Worm (Caenorhabditis elegans) whole organism, mixed stage, embryonic: Measurements from ENCODE around the gene C03B8.3.

ENCODE experiments used
- elt-1 ChIP-seq: sonication (generic microtip); optimal IDR thresholded peaks from 2 replicates; lab custom pipeline; 2017; ENCODE audit warnings: missing genetic modification characterization, mild to moderate bottlenecking, missing compliant biosample characterization, antibody characterized with exemption, moderate library complexity, borderline replicate concordance; ENCODE audit not compliant: insufficient read depth
- lin-13 ChIP-seq: fragments of 150-350 bp; optimal IDR thresholded peaks from 2 replicates; lab custom pipeline; 2014; ENCODE audit warnings: missing biosample characterization, missing genetic modification characterization
- nhr-237 ChIP-seq: fragments of 150-350 bp; optimal IDR thresholded peaks from 2 replicates; lab custom pipeline; 2014; ENCODE audit warnings: missing biosample characterization, missing genetic modification characterization
- nhr-76 ChIP-seq: sonication (generic microtip); optimal IDR thresholded peaks from 2 replicates; lab custom pipeline; 2017; ENCODE audit warnings: missing biosample characterization, missing genetic modification characterization
- snpc-4 ChIP-seq: fragments of 150-350 bp; optimal IDR thresholded peaks from 2 replicates; lab custom pipeline; 2014; ENCODE audit warnings: missing biosample characterization, missing genetic modification characterization

DNA sequence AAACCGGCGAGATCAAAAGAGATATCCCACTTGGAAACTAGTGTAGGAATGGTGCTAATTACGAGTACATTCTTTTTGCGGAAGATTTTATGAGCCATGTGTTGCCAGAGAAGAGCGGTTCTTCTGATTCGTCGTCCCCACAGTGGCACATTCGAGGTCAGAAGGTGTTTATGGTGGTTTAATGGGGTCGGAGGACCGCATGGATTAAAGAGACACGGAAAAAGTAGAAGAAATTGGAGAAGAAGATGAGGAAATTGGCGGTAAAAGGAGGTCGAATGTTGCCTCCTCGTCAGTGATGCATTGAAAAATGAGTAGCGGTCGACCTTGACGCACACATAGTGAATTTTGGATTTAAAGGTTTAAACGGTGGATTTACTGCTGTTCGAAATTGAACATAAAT is 21.5 kb downstream of the C03B8.3 start:
- TF ChIP-seq snpc-4 (tag; lab: Kevin White, UChicago) (no peak), nhr-237 (tag; lab: Kevin White, UChicago) (no peak), elt-1 (no peak), lin-13 (tag; lab: Kevin White, UChicago) (no peak), nhr-76 (tag; lab: Kevin White, UChicago) (no peak)
